Fruit fly (Drosophila melanogaster): ENCODE data around the gene Exo84.

Exo84 gene

DNA sequence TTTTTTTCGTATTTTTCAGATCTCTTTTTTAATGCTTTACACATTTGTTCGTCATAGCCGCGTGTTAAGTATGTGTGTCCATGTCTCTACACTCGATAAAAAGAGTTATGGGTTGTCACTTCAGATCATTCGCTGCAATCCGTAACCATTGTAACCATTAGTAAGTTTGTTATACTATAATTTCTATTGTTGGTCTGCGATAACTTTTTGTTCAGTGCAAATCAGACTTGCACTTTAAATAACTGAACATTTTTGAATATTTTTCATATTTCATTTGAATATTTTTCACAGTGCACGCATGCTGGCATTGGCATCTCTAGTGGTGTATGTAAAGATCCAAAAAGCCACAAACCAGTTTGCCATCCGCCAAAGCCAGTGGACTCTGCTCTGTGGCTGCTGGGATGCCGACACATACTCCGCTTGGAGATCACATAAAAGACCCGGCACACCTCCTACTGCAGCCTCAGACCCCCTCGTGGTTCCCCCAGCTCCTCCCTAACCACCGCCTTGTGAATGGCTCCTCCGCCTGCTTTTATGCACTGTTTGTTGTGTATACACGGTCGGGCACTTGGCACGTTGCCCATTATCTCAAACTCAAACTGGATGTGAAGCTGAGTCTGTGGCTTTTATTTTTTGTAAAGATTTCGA lies 43.0 kb downstream of the Exo84 start:
- TF ChIP-seq dsf (GFP tag; optimal IDR thresholded peaks at IDR 0.05; ENCODE audit: borderline replicate concordance) (peak; percentile 72), Jra (GFP tag; optimal IDR thresholded peaks at IDR 0.05) (peak; percentile 86), Hr83 (GFP tag; optimal IDR thresholded peaks at IDR 0.05; ENCODE audit: poor library complexity, severe bottlenecking) (peak; percentile 30), dl (GFP tag; optimal IDR thresholded peaks at IDR 0.05; ENCODE audit: insufficient read depth in 1 of 2, partially characterized antibody in 2 of 2) (no peak), CG9705 (GFP tag; optimal IDR thresholded peaks at IDR 0.05) (peak; percentile 90), fru (GFP tag; optimal IDR thresholded peaks at IDR 0.05) (peak; percentile 98), Mio (GFP tag; optimal IDR thresholded peaks at IDR 0.05) (peak; percentile 36), jim (GFP tag; optimal IDR thresholded peaks at IDR 0.05) (no peak), CrebA (GFP tag; optimal IDR thresholded peaks at IDR 0.05; ENCODE audit: borderline replicate concordance) (peak; percentile 39), brk (GFP tag; optimal IDR thresholded peaks at IDR 0.05) (peak; percentile 93), CG32264 (GFP tag; optimal IDR thresholded peaks at IDR 0.05) (peak; percentile 96), Hnf4 (GFP tag; optimal IDR thresholded peaks at IDR 0.05) (peak; percentile 95), tai (GFP tag; optimal IDR thresholded peaks at IDR 0.05) (peak; percentile 88), h (GFP tag; optimal IDR thresholded peaks at IDR 0.05) (peak; percentile 98), sv (GFP tag; optimal IDR thresholded peaks at IDR 0.05) (peak; percentile 80), Hr78 (GFP tag; optimal IDR thresholded peaks at IDR 0.05) (no peak), psq (GFP tag; optimal IDR thresholded peaks at IDR 0.05) (peak; percentile 94), N (GFP tag; optimal IDR thresholded peaks at IDR 0.05) (no peak), dmrt93B (GFP tag; optimal IDR thresholded peaks at IDR 0.05) (peak; percentile 95), ey (GFP tag; optimal IDR thresholded peaks at IDR 0.05) (peak; percentile 98), Vsx2 (GFP tag; optimal IDR thresholded peaks at IDR 0.05; ENCODE audit: partially characterized antibody) (no peak), rgr (GFP tag; optimal IDR thresholded peaks at IDR 0.05) (peak; percentile 97), HLH106 (tag; optimal IDR thresholded peaks at IDR 0.05) (peak; percentile 97), Abd-B (GFP tag; optimal IDR thresholded peaks at IDR 0.05) (no peak), GATAd (GFP tag; optimal IDR thresholded peaks at IDR 0.05) (no peak), Rel (GFP tag; optimal IDR thresholded peaks at IDR 0.05) (peak; percentile 96), Rel (tag; optimal IDR thresholded peaks at IDR 0.05) (peak; percentile 68), Sp1 (GFP tag; optimal IDR thresholded peaks at IDR 0.05) (peak; percentile 97), OdsH (GFP tag; optimal IDR thresholded peaks at IDR 0.05) (peak; percentile 98), br (GFP tag; optimal IDR thresholded peaks at IDR 0.05) (peak; percentile 97), woc (GFP tag; optimal IDR thresholded peaks at IDR 0.05) (peak; percentile 98), Dif (GFP tag; optimal IDR thresholded peaks at IDR 0.05; ENCODE audit: partially characterized antibody) (peak; percentile 68), Myc (optimal IDR thresholded peaks at IDR 0.05) (no peak), foxo (GFP tag; optimal IDR thresholded peaks at IDR 0.05) (peak; percentile 88 to 97), sage (GFP tag; optimal IDR thresholded peaks at IDR 0.05) (peak; percentile 93)

DNA sequence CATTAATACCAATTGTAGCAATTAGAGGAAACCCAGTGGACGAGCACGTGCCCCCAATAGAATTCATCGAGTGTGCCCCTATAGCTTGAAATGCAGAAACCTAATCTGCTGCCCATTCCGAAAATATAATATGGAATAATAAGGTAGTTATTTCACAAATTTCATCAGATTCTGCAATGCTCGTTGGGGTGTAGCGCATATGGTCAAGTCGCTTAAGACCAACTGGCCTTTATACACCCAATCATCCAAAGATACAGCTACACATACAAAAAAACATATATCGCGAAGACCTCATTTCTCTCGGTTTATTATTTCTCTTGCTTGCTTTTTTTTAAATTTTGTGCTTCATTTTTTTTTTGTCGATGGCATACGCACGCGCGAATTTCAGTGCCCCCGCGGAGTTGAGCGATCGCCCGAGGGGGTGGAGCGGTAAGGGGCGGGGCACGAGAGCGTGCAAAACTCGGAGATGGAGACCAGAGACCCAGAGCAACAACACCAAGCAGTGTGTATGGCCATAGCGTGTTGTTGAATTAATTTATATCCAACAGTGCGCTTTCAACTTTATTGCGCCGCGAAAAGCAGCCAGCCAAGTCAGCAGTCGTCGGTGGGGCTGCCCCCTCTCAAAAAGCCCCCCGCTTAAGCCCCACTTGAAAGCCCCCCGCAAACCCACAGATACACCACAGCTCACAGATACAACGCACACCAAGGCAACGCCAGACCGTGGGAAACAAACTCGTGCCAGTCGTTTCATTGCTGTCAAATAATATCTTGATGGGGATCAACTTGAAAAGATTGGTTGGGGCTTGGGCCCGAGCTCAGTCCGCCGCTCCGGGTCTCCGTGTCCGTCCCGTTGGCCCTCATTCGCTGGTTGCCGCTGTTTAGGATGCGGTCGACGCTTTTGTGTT lies 43.8 kb downstream of the Exo84 start:
- TF ChIP-seq dmrt93B (GFP tag; optimal IDR thresholded peaks at IDR 0.05) (no peak), lola (GFP tag; optimal IDR thresholded peaks at IDR 0.05) (no peak), sage (GFP tag; optimal IDR thresholded peaks at IDR 0.05) (no peak), Sp1 (GFP tag; optimal IDR thresholded peaks at IDR 0.05) (peak; percentile 70), psq (GFP tag; optimal IDR thresholded peaks at IDR 0.05) (no peak), pan (optimal IDR thresholded peaks at IDR 0.05) (no peak), Jra (GFP tag; optimal IDR thresholded peaks at IDR 0.05) (no peak), Rel (GFP tag; optimal IDR thresholded peaks at IDR 0.05) (peak; percentile 14), Rel (tag; optimal IDR thresholded peaks at IDR 0.05) (peak; percentile 87), Mio (GFP tag; optimal IDR thresholded peaks at IDR 0.05) (no peak), dsf (GFP tag; optimal IDR thresholded peaks at IDR 0.05; ENCODE audit: borderline replicate concordance) (no peak), fru (GFP tag; optimal IDR thresholded peaks at IDR 0.05) (peak; percentile 18), jim (GFP tag; optimal IDR thresholded peaks at IDR 0.05) (peak; percentile 48), N (GFP tag; optimal IDR thresholded peaks at IDR 0.05) (no peak), dl (GFP tag; optimal IDR thresholded peaks at IDR 0.05; ENCODE audit: insufficient read depth in 1 of 2, partially characterized antibody in 2 of 2) (peak; percentile 34 to 51), h (GFP tag; optimal IDR thresholded peaks at IDR 0.05) (peak; percentile 87), brk (GFP tag; optimal IDR thresholded peaks at IDR 0.05) (peak; percentile 10), Dfd (GFP tag; optimal IDR thresholded peaks at IDR 0.05) (peak; percentile 59), sv (GFP tag; optimal IDR thresholded peaks at IDR 0.05) (no peak), usp (GFP tag; optimal IDR thresholded peaks at IDR 0.05) (no peak), Hnf4 (GFP tag; optimal IDR thresholded peaks at IDR 0.05) (no peak), br (GFP tag; optimal IDR thresholded peaks at IDR 0.05) (peak; percentile 54), tai (GFP tag; optimal IDR thresholded peaks at IDR 0.05) (no peak), Dif (GFP tag; optimal IDR thresholded peaks at IDR 0.05; ENCODE audit: partially characterized antibody) (no peak), Abd-B (GFP tag; optimal IDR thresholded peaks at IDR 0.05) (no peak), Hr78 (GFP tag; optimal IDR thresholded peaks at IDR 0.05) (no peak), rgr (GFP tag; optimal IDR thresholded peaks at IDR 0.05) (no peak), GATAd (GFP tag; optimal IDR thresholded peaks at IDR 0.05) (no peak), ey (GFP tag; optimal IDR thresholded peaks at IDR 0.05) (peak; percentile 20), CG32264 (GFP tag; optimal IDR thresholded peaks at IDR 0.05) (no peak), OdsH (GFP tag; optimal IDR thresholded peaks at IDR 0.05) (no peak), Hr83 (GFP tag; optimal IDR thresholded peaks at IDR 0.05; ENCODE audit: poor library complexity, severe bottlenecking) (no peak), CG9705 (GFP tag; optimal IDR thresholded peaks at IDR 0.05) (peak; percentile 2), HLH106 (tag; optimal IDR thresholded peaks at IDR 0.05) (no peak), woc (GFP tag; optimal IDR thresholded peaks at IDR 0.05) (peak; percentile 42), CrebA (GFP tag; optimal IDR thresholded peaks at IDR 0.05; ENCODE audit: borderline replicate concordance) (no peak), Vsx2 (GFP tag; optimal IDR thresholded peaks at IDR 0.05; ENCODE audit: partially characterized antibody) (no peak), Myc (optimal IDR thresholded peaks at IDR 0.05) (no peak), foxo (GFP tag; optimal IDR thresholded peaks at IDR 0.05) (no peak)

Measured in whole organism, wandering third instar larva.